Fruit fly (Drosophila melanogaster) whole organism, embryonic: ENCODE measurements around the gene lqfR.

Source experiments
- Abd-B ChIP-seq: fragments of 200-800 bp; sonication (Bioruptor generic); optimal IDR thresholded peaks from 2 replicates; lab custom pipeline; 2018; ENCODE audit warnings: missing biosample characterization, mild to moderate bottlenecking, missing genetic modification characterization, moderate library complexity
- CG2120 ChIP-seq: fragments of 200-800 bp; sonication (Bioruptor generic); optimal IDR thresholded peaks from 3 replicates; lab custom pipeline; 2016; ENCODE audit warnings: missing biosample characterization, missing genetic modification characterization
- CG9437 ChIP-seq: fragments of 200-800 bp; sonication (Bioruptor generic); optimal IDR thresholded peaks from 2 replicates; lab custom pipeline; 2018; ENCODE audit warnings: missing biosample characterization, mild to moderate bottlenecking, missing genetic modification characterization
- Dref ChIP-seq: fragments of 200-800 bp; sonication (Bioruptor generic); IDR thresholded peaks from 2 replicates; pipeline ENCODE4 v1.3.6; 2022; ENCODE audit warnings: missing biosample characterization, missing genetic modification characterization

DNA sequence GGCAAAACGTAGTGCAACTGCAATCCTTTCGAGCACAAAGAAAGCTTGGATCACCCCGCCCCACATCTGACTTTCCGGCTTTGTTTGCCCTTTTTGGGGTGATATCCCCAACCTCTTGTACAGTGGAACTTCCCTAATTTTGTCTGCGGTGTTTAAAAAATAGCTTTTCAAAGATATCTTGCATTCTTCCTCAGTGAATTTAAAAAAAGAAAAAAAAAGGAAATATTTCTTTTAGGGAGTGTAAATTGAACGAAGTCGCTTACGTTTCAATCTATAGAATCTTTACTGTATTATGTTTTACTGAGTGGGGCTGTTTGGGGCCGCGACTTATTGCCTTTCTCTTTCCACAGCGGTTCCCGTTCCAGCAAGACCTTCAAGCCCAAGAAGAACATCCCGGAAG is 10.5 kb downstream of the lqfR start:
- TF ChIP-seq CG2120 (peak; percentile 81), Abd-B (GFP tag; lab: Kevin White, UChicago) (no peak), CG9437 (no peak), Dref (GFP tag; lab: Robert Waterston, UW) (no peak)
